Worm (Caenorhabditis elegans) whole organism, mixed stage, embryonic: ENCODE data around the gene W09D6.1.

Source experiments
- blmp-1 ChIP-seq: fragments of 150-350 bp; optimal IDR thresholded peaks from 2 replicates; lab custom pipeline; 2014; ENCODE audit warnings: missing biosample characterization, missing genetic modification characterization
- ces-1 ChIP-seq: fragments of 150-350 bp; optimal IDR thresholded peaks from 2 replicates; lab custom pipeline; 2014; ENCODE audit warnings: missing biosample characterization, missing genetic modification reagents, missing genetic modification characterization
- cnd-1 ChIP-seq: fragments of 200-800 bp; sonication (Bioruptor generic); optimal IDR thresholded peaks from 2 replicates; lab custom pipeline; 2018; ENCODE audit warnings: mild to moderate bottlenecking, missing genetic modification characterization, missing compliant biosample characterization
- hlh-1 ChIP-seq: fragments of 150-350 bp; optimal IDR thresholded peaks from 2 replicates; lab custom pipeline; 2014; ENCODE audit warnings: missing biosample characterization, missing genetic modification reagents, missing genetic modification characterization
- lin-13 ChIP-seq: fragments of 150-350 bp; optimal IDR thresholded peaks from 2 replicates; lab custom pipeline; 2014; ENCODE audit warnings: missing biosample characterization, missing genetic modification characterization
- lin-32 ChIP-seq: fragments of 200-800 bp; sonication (Bioruptor generic); optimal IDR thresholded peaks from 2 replicates; lab custom pipeline; 2018; ENCODE audit warnings: mild to moderate bottlenecking, missing genetic modification characterization, missing compliant biosample characterization
- lsy-2 ChIP-seq: fragments of 150-350 bp; optimal IDR thresholded peaks from 2 replicates; lab custom pipeline; 2014; ENCODE audit warnings: missing biosample characterization, missing genetic modification characterization
- mls-2 ChIP-seq: sonication (generic microtip); optimal IDR thresholded peaks from 2 replicates; lab custom pipeline; 2016; ENCODE audit warnings: mild to moderate bottlenecking, missing genetic modification characterization, moderate library complexity, missing compliant biosample characterization
- unc-39 ChIP-seq: fragments of 150-350 bp; optimal IDR thresholded peaks from 2 replicates; lab custom pipeline; 2014; ENCODE audit warnings: missing biosample characterization, missing genetic modification characterization
- unc-62 ChIP-seq: fragments of 150-350 bp; optimal IDR thresholded peaks from 2 replicates; lab custom pipeline; 2014; ENCODE audit warnings: missing biosample characterization, missing genetic modification reagents, missing genetic modification characterization
- zip-8 ChIP-seq: fragments of 150-350 bp; optimal IDR thresholded peaks from 2 replicates; lab custom pipeline; 2014; ENCODE audit warnings: missing biosample characterization, missing genetic modification characterization
- ztf-11 ChIP-seq: fragments of 150-350 bp; optimal IDR thresholded peaks from 2 replicates; lab custom pipeline; 2014; ENCODE audit warnings: missing biosample characterization, missing genetic modification characterization

- TF ChIP-seq blmp-1 (no peak), lin-32 (GFP tag; lab: Kevin White, UChicago) (no peak), mls-2 (tag; lab: Kevin White, UChicago) (no peak), hlh-1 (tag; lab: Kevin White, UChicago) (no peak), ces-1 (GFP tag; lab: Kevin White, UChicago) (no peak), lsy-2 (no peak), cnd-1 (tag; lab: Kevin White, UChicago) (no peak), zip-8 (tag; lab: Kevin White, UChicago) (no peak), lin-13 (tag; lab: Kevin White, UChicago) (no peak), ztf-11 (no peak), unc-39 (tag; lab: Kevin White, UChicago) (no peak), unc-62 (GFP tag; lab: Kevin White, UChicago) (no peak)
Observed at ce11 chrIII:11046549-11046948, 22.1 kb upstream of the W09D6.1 start.
